Fruit fly (Drosophila melanogaster): ENCODE results near the gene CG44194.

Gene CG44194

dm6 chr3R:13012351-13012750 is 14.8 kb upstream of the CG44194 start (continued):
- TF ChIP-seq CG10654 (GFP tag; optimal IDR thresholded peaks at IDR 0.05) (peak; percentile 16), gce (GFP tag; IDR thresholded peaks at IDR 0.05) (peak; percentile 60; the same call in 1 of the 3 replicates), Eip74EF (GFP tag; optimal IDR thresholded peaks at IDR 0.05) (no peak), eyg (GFP tag; optimal IDR thresholded peaks at IDR 0.05) (peak; percentile 66), nau (GFP tag; optimal IDR thresholded peaks at IDR 0.05) (no peak), so (GFP tag; IDR thresholded peaks at IDR 0.05) (0 out of 3 replicates have a peak, but pooled peaks have one; percentile 47), D19B (GFP tag; optimal IDR thresholded peaks at IDR 0.05) (no peak), croc (GFP tag; conservative IDR thresholded peaks at IDR 0.05) (peak; percentile 24; the same call in 2 of the 3 replicates), CG15479 (GFP tag; optimal IDR thresholded peaks at IDR 0.05) (peak; percentile 91), pzg (GFP tag; optimal IDR thresholded peaks at IDR 0.05) (peak; percentile 18), al (GFP tag; IDR thresholded peaks at IDR 0.05) (0 out of 2 replicates have a peak, but pooled peaks have one; percentile 15), CG30431 (GFP tag; optimal IDR thresholded peaks at IDR 0.05) (peak; percentile 1), Nf-YA (GFP tag; IDR thresholded peaks at IDR 0.05) (0 out of 2 replicates have a peak, but pooled peaks have one; percentile 27), lilli (GFP tag; optimal IDR thresholded peaks at IDR 0.05) (peak; percentile 81), cwo (GFP tag; optimal IDR thresholded peaks at IDR 0.05) (peak; percentile 73), sim (GFP tag; IDR thresholded peaks at IDR 0.05) (0 out of 2 replicates have a peak, but pooled peaks have one; percentile 30), CG6254 (GFP tag; optimal IDR thresholded peaks at IDR 0.05) (no peak), E2f2 (GFP tag; IDR thresholded peaks at IDR 0.05) (peak; percentile 45), danr (GFP tag; IDR thresholded peaks at IDR 0.05) (no peak), grau (tag; optimal IDR thresholded peaks at IDR 0.05) (peak; percentile 52), CG2120 (GFP tag; optimal IDR thresholded peaks at IDR 0.05) (peak; percentile 72), slp2 (GFP tag; optimal IDR thresholded peaks at IDR 0.05) (peak; percentile 53), NfI (GFP tag; optimal IDR thresholded peaks at IDR 0.05) (peak; percentile 58), CG3281 (GFP tag; optimal IDR thresholded peaks at IDR 0.05) (peak; percentile 30), CG11398 (GFP tag; optimal IDR thresholded peaks at IDR 0.05) (no peak), CG42726 (GFP tag; IDR thresholded peaks at IDR 0.05; ENCODE audit: partially characterized antibody) (0 out of 2 replicates have a peak, but pooled peaks have one; percentile 52), Mad (GFP tag; optimal IDR thresholded peaks at IDR 0.05) (peak; percentile 61), Xrp1 (GFP tag; IDR thresholded peaks at IDR 0.05) (peak; percentile 65), Ravus (GFP tag; IDR thresholded peaks at IDR 0.05) (no peak; the same call in 1 of the 2 replicates), CG1832 (GFP tag; optimal IDR thresholded peaks at IDR 0.05) (peak; percentile 96), CG34224 (GFP tag; IDR thresholded peaks at IDR 0.05; ENCODE audit: partially characterized antibody) (no peak), zen (tag; optimal IDR thresholded peaks at IDR 0.05) (peak; percentile 43), zen2 (GFP tag; IDR thresholded peaks at IDR 0.05; ENCODE audit: partially characterized antibody) (no peak), CG15601 (tag; optimal IDR thresholded peaks at IDR 0.05) (no peak), CG5180 (GFP tag; optimal IDR thresholded peaks at IDR 0.05) (peak; percentile 74), unpg (GFP tag; optimal IDR thresholded peaks at IDR 0.05) (peak; percentile 52), GATAe (GFP tag; conservative IDR thresholded peaks at IDR 0.05) (no peak), CG10209 (GFP tag; optimal IDR thresholded peaks at IDR 0.05) (peak; percentile 54), trem (tag; optimal IDR thresholded peaks at IDR 0.05) (no peak), rib (GFP tag; IDR thresholded peaks at IDR 0.05) (peak; percentile 85), shn (GFP tag; optimal IDR thresholded peaks at IDR 0.05) (peak; percentile 22), CG10366 (GFP tag; IDR thresholded peaks at IDR 0.05) (peak; percentile 72), CG1024 (GFP tag; IDR thresholded peaks at IDR 0.05) (no peak), CG11093 (GFP tag; IDR thresholded peaks at IDR 0.05) (no peak), CG4360 (GFP tag; IDR thresholded peaks at IDR 0.05) (peak; percentile 53; the same call in 1 of the 2 replicates), Vsx1 (GFP tag; optimal IDR thresholded peaks at IDR 0.05) (no peak), Nf-YC (tag; optimal IDR thresholded peaks at IDR 0.05) (peak; percentile 19), CG10565 (GFP tag; optimal IDR thresholded peaks at IDR 0.05) (no peak), jumu (GFP tag; optimal IDR thresholded peaks at IDR 0.05) (peak; percentile 33), Max (GFP tag; optimal IDR thresholded peaks at IDR 0.05) (peak; percentile 30)

Measured in whole organism, embryonic.